Worm (Caenorhabditis elegans) whole organism, young adult: ENCODE results near the gene ZK353.4.

Experiments used
- B0261.1 ChIP-seq: sonication (generic microtip); optimal IDR thresholded peaks from 2 replicates; lab custom pipeline; 2016; ENCODE audit warnings: mild to moderate bottlenecking, missing genetic modification characterization, moderate library complexity, missing compliant biosample characterization
- D2030.7 ChIP-seq: fragments of 200-800 bp; sonication (Bioruptor generic); IDR thresholded peaks from 2 replicates; pipeline ENCODE4 v1.3.6; 2022; ENCODE audit warnings: missing genetic modification reagents, missing genetic modification characterization, missing compliant biosample characterization
- F10E7.11 ChIP-seq: sonication (generic microtip); optimal IDR thresholded peaks from 2 replicates; lab custom pipeline; 2017; ENCODE audit warnings: mild to moderate bottlenecking, missing genetic modification characterization, moderate library complexity, missing compliant biosample characterization
- F33H1.4 ChIP-seq: fragments of 200-800 bp; sonication (Bioruptor generic); IDR thresholded peaks from 2 replicates; pipeline ENCODE4 v1.3.6; 2022; ENCODE audit warnings: missing genetic modification reagents, missing genetic modification characterization, missing compliant biosample characterization
- F37B4.10 ChIP-seq: fragments of 200-800 bp; sonication (Bioruptor generic); IDR thresholded peaks from 2 replicates; pipeline ENCODE4 v1.3.6; 2022; ENCODE audit warnings: missing genetic modification characterization, missing compliant biosample characterization
- F55B11.4 ChIP-seq: sonication (generic microtip); optimal IDR thresholded peaks from 2 replicates; lab custom pipeline; 2016; ENCODE audit warnings: missing compliant biosample characterization, missing genetic modification characterization, borderline replicate concordance; ENCODE audit not compliant: insufficient read depth
- F57A8.1 ChIP-seq: fragments of 200-800 bp; sonication (Bioruptor generic); optimal IDR thresholded peaks from 2 replicates; lab custom pipeline; 2018; ENCODE audit warnings: mild to moderate bottlenecking, missing genetic modification characterization, moderate library complexity, missing compliant biosample characterization
- T26A5.8 ChIP-seq: sonication (generic microtip); optimal IDR thresholded peaks from 2 replicates; lab custom pipeline; 2016; ENCODE audit warnings: missing genetic modification characterization, missing compliant biosample characterization
- Y53F4B.3 ChIP-seq: fragments of 200-800 bp; sonication (Bioruptor generic); IDR thresholded peaks from 2 replicates; pipeline ENCODE4 v1.3.6; 2022; ENCODE audit warnings: missing genetic modification reagents, missing genetic modification characterization, missing compliant biosample characterization
- ZK185.1 ChIP-seq: sonication (generic microtip); optimal IDR thresholded peaks from 2 replicates; lab custom pipeline; 2016; ENCODE audit warnings: mild to moderate bottlenecking, missing genetic modification characterization, missing compliant biosample characterization; ENCODE audit not compliant: poor library complexity, severe bottlenecking
- atf-7 ChIP-seq: sonication (generic microtip); optimal IDR thresholded peaks from 2 replicates; lab custom pipeline; 2017; ENCODE audit warnings: mild to moderate bottlenecking, missing genetic modification characterization, missing compliant biosample characterization
- attf-6 ChIP-seq: fragments of 200-800 bp; sonication (Bioruptor generic); IDR thresholded peaks from 2 replicates; pipeline ENCODE4 v1.3.6; 2022; ENCODE audit warnings: missing genetic modification reagents, missing genetic modification characterization, missing compliant biosample characterization
- cebp-2 ChIP-seq: fragments of 200-800 bp; sonication (Bioruptor generic); IDR thresholded peaks from 2 replicates; pipeline ENCODE4 v1.3.6; 2022; ENCODE audit warnings: missing genetic modification characterization, missing compliant biosample characterization
- ceh-27 ChIP-seq: fragments of 200-800 bp; sonication (Bioruptor generic); optimal IDR thresholded peaks from 2 replicates; lab custom pipeline; 2018; ENCODE audit warnings: mild to moderate bottlenecking, missing genetic modification characterization, moderate library complexity, missing compliant biosample characterization
- ceh-79 ChIP-seq: sonication (generic microtip); optimal IDR thresholded peaks from 2 replicates; lab custom pipeline; 2017; ENCODE audit warnings: mild to moderate bottlenecking, missing genetic modification characterization, missing compliant biosample characterization
- ceh-91 ChIP-seq: fragments of 200-800 bp; sonication (Bioruptor generic); IDR thresholded peaks from 2 replicates; pipeline ENCODE4 v1.3.6; 2022; ENCODE audit warnings: missing genetic modification reagents, missing genetic modification characterization, missing compliant biosample characterization
- efl-1 ChIP-seq: fragments of 150-350 bp; optimal IDR thresholded peaks from 2 replicates; lab custom pipeline; 2014; ENCODE audit warnings: missing biosample characterization, missing genetic modification reagents, missing genetic modification characterization
- egl-44 ChIP-seq: fragments of 200-800 bp; sonication (Bioruptor generic); IDR thresholded peaks from 2 replicates; pipeline ENCODE4 v1.3.6; 2022; ENCODE audit warnings: missing genetic modification reagents, missing genetic modification characterization, missing compliant biosample characterization
- hmg-20 ChIP-seq: fragments of 200-800 bp; sonication (Bioruptor generic); IDR thresholded peaks from 2 replicates; pipeline ENCODE4 v1.3.6; 2022; ENCODE audit warnings: missing genetic modification reagents, missing genetic modification characterization, missing compliant biosample characterization
- hsf-1 ChIP-seq: fragments of 200-800 bp; sonication (Bioruptor generic); IDR thresholded peaks from 2 replicates; pipeline ENCODE4 v1.3.6; 2022; ENCODE audit warnings: missing genetic modification reagents, missing genetic modification characterization, missing compliant biosample characterization
- lin-26 ChIP-seq: fragments of 200-800 bp; sonication (Bioruptor generic); IDR thresholded peaks from 2 replicates; pipeline ENCODE4 v1.3.6; 2022; ENCODE audit warnings: missing genetic modification reagents, missing genetic modification characterization, missing compliant biosample characterization
- lir-1 ChIP-seq: fragments of 200-800 bp; sonication (Bioruptor generic); conservative IDR thresholded peaks from 2 replicates; pipeline ENCODE4 v1.3.6; 2022; ENCODE audit warnings: missing genetic modification reagents, missing genetic modification characterization, missing compliant biosample characterization
- lsl-1 ChIP-seq: fragments of 200-800 bp; sonication (Bioruptor generic); optimal IDR thresholded peaks from 2 replicates; lab custom pipeline; 2018; ENCODE audit warnings: mild to moderate bottlenecking, missing genetic modification characterization, moderate library complexity, missing compliant biosample characterization
- lsy-27 ChIP-seq: sonication (generic microtip); optimal IDR thresholded peaks from 2 replicates; lab custom pipeline; 2017; ENCODE audit warnings: missing genetic modification characterization, mild to moderate bottlenecking, missing compliant biosample characterization, antibody characterized with exemption, missing genotype, borderline replicate concordance; ENCODE audit not compliant: insufficient read depth
- madf-10 ChIP-seq: sonication (generic microtip); optimal IDR thresholded peaks from 2 replicates; lab custom pipeline; 2016; ENCODE audit warnings: mild to moderate bottlenecking, missing genetic modification characterization, missing compliant biosample characterization
- madf-6 ChIP-seq: fragments of 200-800 bp; sonication (Bioruptor generic); IDR thresholded peaks from 2 replicates; pipeline ENCODE4 v1.3.6; 2022; ENCODE audit warnings: missing genetic modification reagents, missing genetic modification characterization, missing compliant biosample characterization
- mcd-1 ChIP-seq: fragments of 200-800 bp; sonication (Bioruptor generic); IDR thresholded peaks from 2 replicates; pipeline ENCODE4 v1.3.6; 2022; ENCODE audit warnings: missing genetic modification reagents, missing genetic modification characterization, missing compliant biosample characterization
- nfya-1 ChIP-seq: sonication (generic microtip); optimal IDR thresholded peaks from 2 replicates; lab custom pipeline; 2017; ENCODE audit warnings: antibody characterized with exemption, missing compliant biosample characterization, missing genetic modification characterization, borderline replicate concordance; ENCODE audit not compliant: insufficient read depth
- nfya-2 ChIP-seq: fragments of 200-800 bp; sonication (Bioruptor generic); IDR thresholded peaks from 2 replicates; pipeline ENCODE4 v1.3.6; 2022; ENCODE audit warnings: missing genetic modification reagents, missing genetic modification characterization, missing compliant biosample characterization
- nhr-120 ChIP-seq: fragments of 200-800 bp; sonication (Bioruptor generic); IDR thresholded peaks from 2 replicates; pipeline ENCODE4 v1.3.6; 2022; ENCODE audit warnings: missing genetic modification characterization, missing compliant biosample characterization
- nhr-80 ChIP-seq: sonication (generic microtip); optimal IDR thresholded peaks from 2 replicates; lab custom pipeline; 2016; ENCODE audit warnings: missing genetic modification characterization, missing compliant biosample characterization
- pha-4 ChIP-seq: fragments of 150-350 bp; sonication (generic microtip); optimal IDR thresholded peaks from 2 replicates; lab custom pipeline; 2014; ENCODE audit warnings: missing biosample characterization, missing genetic modification reagents, missing genetic modification characterization
- repo-1 ChIP-seq: sonication (generic microtip); optimal IDR thresholded peaks from 2 replicates; lab custom pipeline; 2017; ENCODE audit warnings: mild to moderate bottlenecking, missing genetic modification characterization, missing compliant biosample characterization
- rpc-1 ChIP-seq, 2 experiments: fragments of 150-350 bp in 1 of 2; sonication (generic microtip) in 1 of 2; optimal IDR thresholded peaks; 2 replicates each; lab custom pipeline; 2014 to 2018; ENCODE audit warnings: missing biosample characterization in 1 of 2, missing genetic modification characterization in 1 of 2, missing genetic modification reagents in 1 of 2, missing genotype in 1 of 2
- sdz-38 ChIP-seq: sonication (generic microtip); optimal IDR thresholded peaks from 2 replicates; lab custom pipeline; 2016; ENCODE audit warnings: missing genotype, missing genetic modification characterization, missing compliant biosample characterization
- snpc-3.4 ChIP-seq: sonication (generic microtip); optimal IDR thresholded peaks from 2 replicates; lab custom pipeline; 2017; ENCODE audit warnings: missing genetic modification characterization, mild to moderate bottlenecking, missing compliant biosample characterization, antibody characterized with exemption, moderate library complexity, missing genotype, missing genetic modification reagents
- tlf-1 ChIP-seq: fragments of 200-800 bp; sonication (Bioruptor generic); optimal IDR thresholded peaks from 2 replicates; lab custom pipeline; 2018; ENCODE audit warnings: mild to moderate bottlenecking, missing genetic modification characterization, missing compliant biosample characterization
- unc-62 ChIP-seq: fragments of 150-350 bp; optimal IDR thresholded peaks from 2 replicates; lab custom pipeline; 2014; ENCODE audit warnings: missing biosample characterization, missing genetic modification reagents, missing genetic modification characterization
- xnd-1 ChIP-seq: sonication (generic microtip); optimal IDR thresholded peaks from 2 replicates; lab custom pipeline; 2016; ENCODE audit warnings: missing genotype, missing genetic modification reagents, missing genetic modification characterization, missing compliant biosample characterization
- ztf-25 ChIP-seq: fragments of 200-800 bp; sonication (Bioruptor generic); IDR thresholded peaks from 2 replicates; pipeline ENCODE4 v1.3.6; 2022; ENCODE audit warnings: missing genetic modification reagents, missing genetic modification characterization, missing compliant biosample characterization
- ztf-6 ChIP-seq: fragments of 200-800 bp; sonication (Bioruptor generic); IDR thresholded peaks from 2 replicates; pipeline ENCODE4 v1.3.6; 2022; ENCODE audit warnings: missing genetic modification reagents, missing genetic modification characterization, missing compliant biosample characterization

ZK353.4 gene

DNA sequence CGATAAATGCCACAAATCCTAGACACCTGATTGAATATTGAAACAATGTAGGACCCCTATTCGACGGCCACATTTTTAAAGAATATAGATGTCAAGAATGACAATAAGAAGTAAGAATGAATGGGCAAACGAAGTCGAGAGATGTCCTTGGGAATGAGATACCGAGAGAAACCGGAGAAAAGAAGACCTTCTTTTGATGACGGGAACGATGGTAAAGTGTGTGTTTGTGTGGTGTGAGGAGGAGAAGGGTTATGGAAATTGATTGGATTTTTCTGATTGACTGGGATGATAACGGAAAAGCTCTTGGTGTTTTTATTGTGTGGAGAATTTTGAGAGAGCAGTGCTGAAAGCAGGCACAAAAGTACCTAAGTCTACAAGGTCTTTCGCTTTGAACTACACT lies 20.8 kb downstream of the ZK353.4 start, which contains the start of gene R05D3.9:
TSS of gene R05D3.9 (minus strand) at position 101 of the 400 bp plus-strand sequence.
- TF ChIP-seq atf-7, result no peak
- no peak for TF ChIP-seq nfya-2 (GFP tag; lab: Robert Waterston, UW)
- TF ChIP-seq F57A8.1 (GFP tag; lab: Kevin White, UChicago), result no peak
- TF ChIP-seq ceh-79 (tag; lab: Kevin White, UChicago), result no peak
- no peak for TF ChIP-seq pha-4 (tag; lab: Kevin White, UChicago)

DNA sequence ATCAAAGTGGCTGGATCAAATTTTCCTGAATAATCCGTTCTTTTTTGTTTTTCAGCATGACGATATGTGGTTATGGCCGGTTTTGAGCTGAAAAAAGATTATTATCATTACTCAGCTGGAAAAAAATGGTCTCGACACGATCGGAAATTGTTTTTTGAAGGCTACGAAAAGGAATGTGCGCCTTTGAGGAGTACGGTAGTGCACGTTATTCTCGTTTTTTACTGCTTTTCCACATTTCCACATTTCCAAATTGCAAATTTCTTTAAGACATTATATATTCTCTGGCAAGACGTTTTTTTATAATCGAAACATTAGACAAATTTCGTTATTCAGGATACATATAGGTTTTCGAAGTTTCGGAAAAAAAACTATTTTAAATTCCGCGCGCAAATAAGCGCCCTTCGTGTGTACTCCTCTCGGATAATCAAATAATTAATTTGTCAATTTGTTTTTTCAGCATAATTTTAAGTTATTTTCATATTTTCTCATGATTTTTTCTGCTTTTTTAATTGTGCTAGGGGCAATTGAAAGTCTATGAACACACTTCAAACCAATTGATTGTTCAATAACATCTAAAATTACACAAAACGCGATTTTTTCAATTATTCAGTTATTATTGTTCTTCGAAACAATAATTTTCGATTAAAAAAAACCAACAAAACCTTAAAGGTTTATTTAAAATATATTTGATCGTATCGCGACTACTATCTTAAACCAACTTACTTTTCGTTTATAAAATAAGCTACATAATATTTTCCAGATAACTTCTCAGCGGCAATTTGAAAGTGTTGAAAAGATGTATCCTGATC lies 26.0 kb downstream of the ZK353.4 start, which contains the start of gene R05D3.3:
TSS of gene R05D3.3 (plus strand) at position 759 of the 809 bp plus-strand sequence.
- TF ChIP-seq ceh-91 (GFP tag; lab: Robert Waterston, UW) (peak; percentile 84), efl-1 (GFP tag; lab: Kevin White, UChicago) (peak; percentile 1), F33H1.4 (GFP tag; lab: Robert Waterston, UW) (peak; percentile 55; the same call in 1 of the 2 replicates), madf-6 (GFP tag; lab: Robert Waterston, UW) (peak; percentile 44), lir-1 (GFP tag; lab: Robert Waterston, UW) (no peak), nhr-80 (tag; lab: Kevin White, UChicago) (no peak), lsl-1 (GFP tag; lab: Kevin White, UChicago) (peak; percentile 74)

DNA sequence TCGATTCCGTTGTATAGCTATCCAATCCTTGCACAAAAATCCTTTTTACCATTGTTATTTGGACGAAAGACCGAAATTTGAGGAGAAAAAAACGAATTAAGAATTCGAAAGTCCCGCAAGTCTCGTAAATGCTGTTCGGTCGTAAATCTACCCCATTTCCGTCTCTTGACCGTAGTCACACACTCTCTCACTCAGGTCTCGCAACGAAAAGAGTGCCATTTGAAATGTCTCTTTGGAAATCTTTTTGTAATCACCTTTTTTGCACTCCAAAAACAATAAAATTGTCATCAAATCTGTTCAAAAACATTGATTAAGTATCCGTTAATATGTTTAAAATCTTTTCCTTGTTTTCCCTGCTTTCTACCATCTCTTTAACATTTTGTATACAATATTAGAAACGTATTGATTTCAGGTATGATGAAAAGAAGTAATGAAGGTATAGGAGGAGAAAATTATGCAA lies 31.2 kb downstream of the ZK353.4 start, which contains the start of the genes R05D3.8 and rfp-1:
TSS of gene R05D3.8 (minus strand) at position 115 of the 460 bp plus-strand sequence.
TSS of gene rfp-1 (plus strand) at position 410 of the 460 bp plus-strand sequence.
- peak; percentile 31 for TF ChIP-seq nhr-80 (tag; lab: Kevin White, UChicago)
- no peak for TF ChIP-seq F55B11.4 (tag; lab: Kevin White, UChicago)
- peak; percentile 87 for TF ChIP-seq madf-6 (GFP tag; lab: Robert Waterston, UW)
- TF ChIP-seq unc-62 (GFP tag; lab: Kevin White, UChicago), result no peak
- TF ChIP-seq cebp-2 (GFP tag; lab: Robert Waterston, UW), result no peak
- TF ChIP-seq lin-26 (GFP tag; lab: Robert Waterston, UW), result no peak
- 0 out of 2 replicates have a peak, but pooled peaks have one; percentile 61 for TF ChIP-seq F37B4.10 (GFP tag; lab: Robert Waterston, UW)
- TF ChIP-seq ceh-27 (GFP tag; lab: Kevin White, UChicago), result peak; percentile 77
- TF ChIP-seq egl-44 (GFP tag; lab: Robert Waterston, UW), result no peak
- TF ChIP-seq tlf-1 (GFP tag; lab: Kevin White, UChicago), result peak; percentile 12
- TF ChIP-seq ceh-91 (GFP tag; lab: Robert Waterston, UW), result peak; percentile 72
- no peak for TF ChIP-seq nfya-1
- TF ChIP-seq madf-10 (tag; lab: Kevin White, UChicago), result no peak
- TF ChIP-seq sdz-38, result no peak
- TF ChIP-seq D2030.7 (GFP tag; lab: Robert Waterston, UW), result peak; percentile 61; the same call in 1 of the 2 replicates
- TF ChIP-seq pha-4 (tag; lab: Kevin White, UChicago), result no peak
- TF ChIP-seq hsf-1 (GFP tag; lab: Robert Waterston, UW), result peak; percentile 79
- no peak for TF ChIP-seq T26A5.8 (tag; lab: Kevin White, UChicago)
- TF ChIP-seq F10E7.11, result no peak
- TF ChIP-seq lsl-1 (GFP tag; lab: Kevin White, UChicago), result peak; percentile 94
- TF ChIP-seq lsy-27, result no peak
- no peak; the same call in 1 of the 2 replicates for TF ChIP-seq lir-1 (GFP tag; lab: Robert Waterston, UW)
- no peak for TF ChIP-seq hmg-20
- TF ChIP-seq rpc-1 (optimal IDR thresholded peaks at IDR 0.05; lab: Kevin White, UChicago), result no peak
- no peak for TF ChIP-seq rpc-1 (tag; optimal IDR thresholded peaks at IDR 0.05; lab: Kevin White, UChicago)
- TF ChIP-seq ztf-6 (GFP tag; lab: Robert Waterston, UW), result no peak
- no peak for TF ChIP-seq snpc-3.4 (tag; lab: Kevin White, UChicago)
- TF ChIP-seq attf-6 (GFP tag; lab: Robert Waterston, UW), result no peak
- TF ChIP-seq B0261.1 (tag; lab: Kevin White, UChicago), result no peak
- TF ChIP-seq xnd-1, result peak; percentile 56
- TF ChIP-seq ztf-25 (GFP tag; lab: Robert Waterston, UW), result no peak
- TF ChIP-seq repo-1 (tag; lab: Kevin White, UChicago), result no peak
- TF ChIP-seq Y53F4B.3, result no peak
- peak; percentile 50; the same call in 1 of the 2 replicates for TF ChIP-seq mcd-1 (GFP tag; lab: Robert Waterston, UW)
- peak; percentile 3 for TF ChIP-seq ZK185.1 (tag; lab: Kevin White, UChicago)
- TF ChIP-seq nhr-120 (GFP tag; lab: Robert Waterston, UW), result no peak
